Worm (Caenorhabditis elegans) whole organism, young adult: ENCODE data around the gene pgl-2.

Experiments used
- C17E4.6 ChIP-seq: fragments of 200-800 bp; sonication (Bioruptor generic); IDR thresholded peaks from 2 replicates; pipeline ENCODE4 v1.3.6; 2022; ENCODE audit warnings: missing genetic modification reagents, missing genetic modification characterization, missing compliant biosample characterization
- D2030.7 ChIP-seq: fragments of 200-800 bp; sonication (Bioruptor generic); IDR thresholded peaks from 2 replicates; pipeline ENCODE4 v1.3.6; 2022; ENCODE audit warnings: missing genetic modification reagents, missing genetic modification characterization, missing compliant biosample characterization
- F10E7.11 ChIP-seq: sonication (generic microtip); optimal IDR thresholded peaks from 2 replicates; lab custom pipeline; 2017; ENCODE audit warnings: mild to moderate bottlenecking, missing genetic modification characterization, moderate library complexity, missing compliant biosample characterization
- F22D6.2 ChIP-seq: sonication (generic microtip); optimal IDR thresholded peaks from 2 replicates; lab custom pipeline; 2016; ENCODE audit warnings: mild to moderate bottlenecking, missing genetic modification characterization, missing compliant biosample characterization
- F33H1.4 ChIP-seq: fragments of 200-800 bp; sonication (Bioruptor generic); IDR thresholded peaks from 2 replicates; pipeline ENCODE4 v1.3.6; 2022; ENCODE audit warnings: missing genetic modification reagents, missing genetic modification characterization, missing compliant biosample characterization
- F57A8.1 ChIP-seq: fragments of 200-800 bp; sonication (Bioruptor generic); optimal IDR thresholded peaks from 2 replicates; lab custom pipeline; 2018; ENCODE audit warnings: mild to moderate bottlenecking, missing genetic modification characterization, moderate library complexity, missing compliant biosample characterization
- T07F8.4 ChIP-seq: sonication (generic microtip); optimal IDR thresholded peaks from 2 replicates; lab custom pipeline; 2016; ENCODE audit warnings: mild to moderate bottlenecking, missing genetic modification characterization, moderate library complexity, missing compliant biosample characterization
- Y56A3A.18 ChIP-seq: fragments of 200-800 bp; sonication (Bioruptor generic); IDR thresholded peaks from 2 replicates; pipeline ENCODE4 v1.3.6; 2022; ENCODE audit warnings: missing genetic modification reagents, missing genetic modification characterization, missing compliant biosample characterization
- Y79H2A.3 ChIP-seq: fragments of 200-800 bp; sonication (Bioruptor generic); conservative IDR thresholded peaks from 2 replicates; pipeline ENCODE4 v1.3.6; 2022; ENCODE audit warnings: missing genetic modification reagents, missing genetic modification characterization, missing compliant biosample characterization
- ama-1 ChIP-seq, 3 experiments: fragments of 150-350 bp in 1 of 3; sonication (generic microtip) in 2 of 3; optimal IDR thresholded peaks; 2 replicates each; lab custom pipeline; 2014 to 2018; ENCODE audit warnings: missing biosample characterization in 2 of 3, missing genetic modification characterization in 2 of 3, missing genetic modification reagents in 2 of 3
- aptf-2 ChIP-seq: fragments of 200-800 bp; sonication (Bioruptor generic); conservative IDR thresholded peaks from 2 replicates; pipeline ENCODE4 v1.3.6; 2022; ENCODE audit warnings: missing genetic modification reagents, missing genetic modification characterization, missing compliant biosample characterization
- attf-3 ChIP-seq: fragments of 200-800 bp; sonication (Bioruptor generic); conservative IDR thresholded peaks from 2 replicates; pipeline ENCODE4 v1.3.6; 2022; ENCODE audit warnings: missing genetic modification reagents, missing genetic modification characterization, missing compliant biosample characterization
- ccch-3 ChIP-seq: fragments of 200-800 bp; sonication (Bioruptor generic); optimal IDR thresholded peaks from 2 replicates; lab custom pipeline; 2018; ENCODE audit warnings: mild to moderate bottlenecking, missing genetic modification characterization, missing compliant biosample characterization
- cebp-1 ChIP-seq, 2 experiments: fragments of 200-800 bp in 1 of 2; sonication (Bioruptor generic) in 1 of 2; sonication (generic microtip) in 1 of 2; IDR thresholded peaks in 1 of 2; optimal IDR thresholded peaks in 1 of 2; 2 replicates each; pipeline versions ENCODE4 v1.3.6 to Lab custom; 2017 to 2022; ENCODE audit warnings: missing compliant biosample characterization in 2 of 2, missing genetic modification characterization in 2 of 2, mild to moderate bottlenecking in 1 of 2, missing genetic modification reagents in 1 of 2, moderate library complexity in 1 of 2
- ceh-91 ChIP-seq: fragments of 200-800 bp; sonication (Bioruptor generic); IDR thresholded peaks from 2 replicates; pipeline ENCODE4 v1.3.6; 2022; ENCODE audit warnings: missing genetic modification reagents, missing genetic modification characterization, missing compliant biosample characterization
- dox-1 ChIP-seq: fragments of 200-800 bp; sonication (Bioruptor generic); IDR thresholded peaks from 2 replicates; pipeline ENCODE4 v1.3.6; 2022; ENCODE audit warnings: missing genetic modification reagents, missing genetic modification characterization, missing compliant biosample characterization
- dpl-1 ChIP-seq: fragments of 150-350 bp; optimal IDR thresholded peaks from 2 replicates; lab custom pipeline; 2014; ENCODE audit warnings: missing biosample characterization, missing genetic modification reagents, missing genetic modification characterization
- efl-1 ChIP-seq: fragments of 150-350 bp; optimal IDR thresholded peaks from 2 replicates; lab custom pipeline; 2014; ENCODE audit warnings: missing biosample characterization, missing genetic modification reagents, missing genetic modification characterization
- egl-44 ChIP-seq: fragments of 200-800 bp; sonication (Bioruptor generic); IDR thresholded peaks from 2 replicates; pipeline ENCODE4 v1.3.6; 2022; ENCODE audit warnings: missing genetic modification reagents, missing genetic modification characterization, missing compliant biosample characterization
- ekl-4 ChIP-seq: fragments of 200-800 bp; sonication (Bioruptor generic); IDR thresholded peaks from 2 replicates; pipeline ENCODE4 v1.3.6; 2022; ENCODE audit warnings: missing genetic modification reagents, missing genetic modification characterization, missing compliant biosample characterization
- hlh-26 ChIP-seq: fragments of 200-800 bp; sonication (Bioruptor generic); conservative IDR thresholded peaks from 2 replicates; pipeline ENCODE4 v1.3.6; 2022; ENCODE audit warnings: missing genetic modification reagents, missing genetic modification characterization, missing compliant biosample characterization
- hrde-1 ChIP-seq: sonication (generic microtip); optimal IDR thresholded peaks from 2 replicates; lab custom pipeline; 2016; ENCODE audit warnings: missing genetic modification characterization, mild to moderate bottlenecking, missing compliant biosample characterization, moderate library complexity, missing genotype, missing genetic modification reagents, borderline replicate concordance
- hsf-1 ChIP-seq: fragments of 200-800 bp; sonication (Bioruptor generic); IDR thresholded peaks from 2 replicates; pipeline ENCODE4 v1.3.6; 2022; ENCODE audit warnings: missing genetic modification reagents, missing genetic modification characterization, missing compliant biosample characterization
- lin-35 ChIP-seq, 3 experiments: fragments of 150-350 bp in 2 of 3; sonication (generic microtip) in 1 of 3; optimal IDR thresholded peaks; 2 replicates each; lab custom pipeline; 2014 to 2018; ENCODE audit warnings: missing biosample characterization in 3 of 3, missing genetic modification characterization in 3 of 3, missing genetic modification reagents in 3 of 3
- lin-40 ChIP-seq: sonication (generic microtip); optimal IDR thresholded peaks from 2 replicates; lab custom pipeline; 2016; ENCODE audit warnings: missing genetic modification characterization, mild to moderate bottlenecking, missing compliant biosample characterization, missing genotype, missing genetic modification reagents
- lin-54 ChIP-seq: fragments of 200-800 bp; sonication (Bioruptor generic); optimal IDR thresholded peaks from 2 replicates; lab custom pipeline; 2018; ENCODE audit warnings: mild to moderate bottlenecking, missing genetic modification characterization, missing compliant biosample characterization
- lsl-1 ChIP-seq: fragments of 200-800 bp; sonication (Bioruptor generic); optimal IDR thresholded peaks from 2 replicates; lab custom pipeline; 2018; ENCODE audit warnings: mild to moderate bottlenecking, missing genetic modification characterization, moderate library complexity, missing compliant biosample characterization
- madf-3 ChIP-seq: fragments of 200-800 bp; sonication (Bioruptor generic); IDR thresholded peaks from 2 replicates; pipeline ENCODE4 v1.3.6; 2022; ENCODE audit warnings: missing genetic modification reagents, missing genetic modification characterization, missing compliant biosample characterization
- madf-6 ChIP-seq: fragments of 200-800 bp; sonication (Bioruptor generic); IDR thresholded peaks from 2 replicates; pipeline ENCODE4 v1.3.6; 2022; ENCODE audit warnings: missing genetic modification reagents, missing genetic modification characterization, missing compliant biosample characterization
- madf-8 ChIP-seq: fragments of 200-800 bp; sonication (Bioruptor generic); conservative IDR thresholded peaks from 2 replicates; pipeline ENCODE4 v1.3.6; 2022; ENCODE audit warnings: missing genetic modification reagents, missing genetic modification characterization, missing compliant biosample characterization
- mcd-1 ChIP-seq: fragments of 200-800 bp; sonication (Bioruptor generic); IDR thresholded peaks from 2 replicates; pipeline ENCODE4 v1.3.6; 2022; ENCODE audit warnings: missing genetic modification reagents, missing genetic modification characterization, missing compliant biosample characterization
- nfya-1 ChIP-seq: sonication (generic microtip); optimal IDR thresholded peaks from 2 replicates; lab custom pipeline; 2017; ENCODE audit warnings: antibody characterized with exemption, missing compliant biosample characterization, missing genetic modification characterization, borderline replicate concordance; ENCODE audit not compliant: insufficient read depth
- rcor-1 ChIP-seq: fragments of 200-800 bp; sonication (Bioruptor generic); IDR thresholded peaks from 2 replicates; pipeline ENCODE4 v1.3.6; 2022; ENCODE audit warnings: missing genetic modification reagents, missing genetic modification characterization, missing compliant biosample characterization
- snpc-3.4 ChIP-seq: sonication (generic microtip); optimal IDR thresholded peaks from 2 replicates; lab custom pipeline; 2017; ENCODE audit warnings: missing genetic modification characterization, mild to moderate bottlenecking, missing compliant biosample characterization, antibody characterized with exemption, moderate library complexity, missing genotype, missing genetic modification reagents
- sptf-2 ChIP-seq: fragments of 200-800 bp; sonication (Bioruptor generic); optimal IDR thresholded peaks from 2 replicates; lab custom pipeline; 2018; ENCODE audit warnings: mild to moderate bottlenecking, missing genetic modification characterization, missing compliant biosample characterization
- tbp1 ChIP-seq: fragments of 200-800 bp; sonication (Bioruptor generic); optimal IDR thresholded peaks from 2 replicates; lab custom pipeline; 2018; ENCODE audit warnings: mild to moderate bottlenecking, missing genetic modification characterization, missing compliant biosample characterization
- xnd-1 ChIP-seq: sonication (generic microtip); optimal IDR thresholded peaks from 2 replicates; lab custom pipeline; 2016; ENCODE audit warnings: missing genotype, missing genetic modification reagents, missing genetic modification characterization, missing compliant biosample characterization
- ztf-18 ChIP-seq: sonication (generic microtip); optimal IDR thresholded peaks from 2 replicates; lab custom pipeline; 2016; ENCODE audit warnings: missing genotype, mild to moderate bottlenecking, missing genetic modification characterization, missing compliant biosample characterization

Gene pgl-2

DNA sequence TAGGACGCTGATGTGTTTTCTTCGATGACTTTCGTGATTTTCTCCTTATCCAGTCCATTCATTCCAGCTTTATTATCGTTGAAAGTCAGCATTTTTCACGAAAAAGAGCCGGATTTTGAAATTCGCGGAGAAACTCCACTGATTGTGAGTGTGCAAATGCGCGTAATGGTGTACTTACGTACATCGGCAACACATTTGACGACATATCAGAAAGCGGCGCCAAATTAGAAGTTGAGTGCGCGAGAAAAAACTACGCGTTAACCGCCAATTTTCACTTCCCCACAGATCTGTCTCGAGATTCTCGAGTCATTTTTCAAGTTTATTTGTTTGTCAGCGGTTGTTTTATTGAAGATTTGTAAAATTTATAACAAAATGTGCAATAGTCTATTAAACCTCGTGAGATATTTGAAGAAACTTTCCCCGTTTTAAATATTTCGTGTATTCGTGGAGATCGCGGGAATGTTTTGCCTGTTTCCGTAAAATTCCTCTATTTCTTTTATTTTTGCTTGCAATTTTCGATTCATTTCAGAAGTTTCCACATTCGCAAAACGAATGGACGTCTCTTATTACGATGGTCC lies 46.7 kb downstream of the pgl-2 start, which contains the start of the genes polk-1 and gpr-1:
polk-1 (minus strand) TSS at position 186 of the 578 bp plus-strand sequence.
gpr-1 (plus strand) TSS at position 528 of the 578 bp plus-strand sequence.
- TF ChIP-seq efl-1 (GFP tag; lab: Kevin White, UChicago) (peak; percentile 89), lsl-1 (GFP tag; lab: Kevin White, UChicago) (peak; percentile 61), tbp1 (GFP tag; lab: Kevin White, UChicago) (peak; percentile 10), F33H1.4 (GFP tag; lab: Robert Waterston, UW) (peak; percentile 69), lin-54 (GFP tag; lab: Kevin White, UChicago) (peak; percentile 59), F22D6.2 (tag; lab: Kevin White, UChicago) (no peak), T07F8.4 (tag; lab: Kevin White, UChicago) (no peak), snpc-3.4 (tag; lab: Kevin White, UChicago) (peak; percentile 63), lin-35 (GFP tag; optimal IDR thresholded peaks at IDR 0.05; lab: Kevin White, UChicago) (peak in 1 of 3 experiments; percentile 65), nfya-1 (tag; lab: Kevin White, UChicago) (no peak), aptf-2 (no peak), cebp-1 (GFP tag; IDR thresholded peaks at IDR 0.05; lab: Robert Waterston, UW) (no peak), cebp-1 (tag; optimal IDR thresholded peaks at IDR 0.05; lab: Kevin White, UChicago) (no peak), D2030.7 (peak; percentile 76), attf-3 (GFP tag; lab: Robert Waterston, UW) (peak; percentile 53; the same call in 1 of the 2 replicates), madf-8 (GFP tag; lab: Robert Waterston, UW) (peak; percentile 87), hrde-1 (tag; lab: Kevin White, UChicago) (no peak), ccch-3 (GFP tag; lab: Kevin White, UChicago) (no peak), hlh-26 (GFP tag; lab: Robert Waterston, UW) (no peak), C17E4.6 (GFP tag; lab: Robert Waterston, UW) (no peak), sptf-2 (GFP tag; lab: Kevin White, UChicago) (no peak), ceh-91 (GFP tag; lab: Robert Waterston, UW) (peak; percentile 74), madf-3 (GFP tag; lab: Robert Waterston, UW) (peak; percentile 81), dpl-1 (GFP tag; lab: Kevin White, UChicago) (peak; percentile 60), lin-40 (tag; lab: Kevin White, UChicago) (no peak), mcd-1 (GFP tag; lab: Robert Waterston, UW) (peak; percentile 57), xnd-1 (peak; percentile 70), egl-44 (GFP tag; lab: Robert Waterston, UW) (no peak), F10E7.11 (no peak), Y56A3A.18 (GFP tag; lab: Robert Waterston, UW) (no peak), hsf-1 (GFP tag; lab: Robert Waterston, UW) (peak; percentile 78), Y79H2A.3 (GFP tag; lab: Robert Waterston, UW) (peak; percentile 59; the same call in 1 of the 2 replicates), ztf-18 (no peak), madf-6 (peak; percentile 95), ama-1 (optimal IDR thresholded peaks at IDR 0.05; lab: Kevin White, UChicago) (no peak), ama-1 (GFP tag; optimal IDR thresholded peaks at IDR 0.05; lab: Kevin White, UChicago) (no peak), F57A8.1 (GFP tag; lab: Kevin White, UChicago) (no peak), dox-1 (GFP tag; lab: Robert Waterston, UW) (peak; percentile 74), ekl-4 (GFP tag; lab: Robert Waterston, UW) (0 out of 2 replicates have a peak, but pooled peaks have one; percentile 16), rcor-1 (peak; percentile 16; the same call in 1 of the 2 replicates)
